Worm (Caenorhabditis elegans): ENCODE results near the gene F48B9.3.

DNA sequence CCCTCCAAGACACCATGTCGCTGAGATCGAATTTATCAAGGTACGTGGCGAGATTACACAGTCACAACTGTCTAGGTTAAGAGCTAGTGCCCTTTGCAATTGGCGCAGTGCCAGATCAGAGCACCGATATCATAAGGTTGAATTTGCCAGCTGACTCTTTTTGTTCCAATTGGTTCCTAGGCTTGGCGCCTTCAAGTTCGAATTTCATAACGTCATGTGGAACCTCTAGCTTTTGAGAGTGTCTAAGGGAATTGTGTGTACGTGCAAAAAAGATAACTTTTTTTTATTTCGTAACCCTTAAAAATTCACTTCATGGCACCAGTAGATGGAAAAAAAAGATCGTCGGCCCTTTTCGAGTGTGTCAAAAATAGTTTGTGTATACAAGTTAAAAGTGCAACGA is 51.4 kb downstream of the F48B9.3 start:
- TF ChIP-seq pha-4 (tag; optimal IDR thresholded peaks at IDR 0.05): no peak
- no peak for TF ChIP-seq nhr-28 (tag; optimal IDR thresholded peaks at IDR 0.05)
- no peak for TF ChIP-seq lsy-2 (tag; optimal IDR thresholded peaks at IDR 0.05)
- no peak for TF ChIP-seq unc-62 (GFP tag; optimal IDR thresholded peaks at IDR 0.05)
- TF ChIP-seq sptf-1 (tag; optimal IDR thresholded peaks at IDR 0.05): no peak
- TF ChIP-seq ham-2 (GFP tag; optimal IDR thresholded peaks at IDR 0.05): no peak
- no peak for TF ChIP-seq drap-1 (GFP tag; optimal IDR thresholded peaks at IDR 0.05)
- TF ChIP-seq mep-1 (tag; optimal IDR thresholded peaks at IDR 0.05): no peak
- no peak for TF ChIP-seq ces-1 (GFP tag; optimal IDR thresholded peaks at IDR 0.05)
- TF ChIP-seq nhr-237 (tag; optimal IDR thresholded peaks at IDR 0.05): no peak
- TF ChIP-seq ztf-11 (tag; optimal IDR thresholded peaks at IDR 0.05): no peak
